Worm (Caenorhabditis elegans) whole organism, mixed stage, embryonic: Measurements from ENCODE around the gene T11F8.4.
"Not testable (repeated sequence)": the region's sequence is repeated elsewhere in the genome, so short reads cannot be mapped to it uniquely, and the experiment has no call there.

Source experiments
- M03D4.4 ChIP-seq: sonication (generic microtip); optimal IDR thresholded peaks from 2 replicates; lab custom pipeline; 2017; ENCODE audit warnings: mild to moderate bottlenecking, missing genetic modification characterization, missing compliant biosample characterization
- bed-3 ChIP-seq: fragments of 200-800 bp; sonication (Bioruptor generic); optimal IDR thresholded peaks from 3 replicates; lab custom pipeline; 2018; ENCODE audit warnings: mild to moderate bottlenecking, missing genetic modification characterization, moderate library complexity, missing compliant biosample characterization
- blmp-1 ChIP-seq: fragments of 150-350 bp; optimal IDR thresholded peaks from 2 replicates; lab custom pipeline; 2014; ENCODE audit warnings: missing biosample characterization, missing genetic modification characterization
- ceh-39 ChIP-seq: fragments of 150-350 bp; optimal IDR thresholded peaks from 2 replicates; lab custom pipeline; 2014; ENCODE audit warnings: missing biosample characterization, missing genetic modification characterization
- ceh-43 ChIP-seq: fragments of 200-800 bp; sonication (Bioruptor generic); optimal IDR thresholded peaks from 2 replicates; lab custom pipeline; 2018; ENCODE audit warnings: mild to moderate bottlenecking, missing genetic modification characterization, moderate library complexity, missing compliant biosample characterization
- ceh-83 ChIP-seq: fragments of 200-800 bp; sonication (Bioruptor generic); optimal IDR thresholded peaks from 2 replicates; lab custom pipeline; 2018; ENCODE audit warnings: mild to moderate bottlenecking, missing genetic modification characterization, missing compliant biosample characterization
- ces-1 ChIP-seq: fragments of 150-350 bp; optimal IDR thresholded peaks from 2 replicates; lab custom pipeline; 2014; ENCODE audit warnings: missing biosample characterization, missing genetic modification reagents, missing genetic modification characterization
- cnd-1 ChIP-seq: fragments of 200-800 bp; sonication (Bioruptor generic); optimal IDR thresholded peaks from 2 replicates; lab custom pipeline; 2018; ENCODE audit warnings: mild to moderate bottlenecking, missing genetic modification characterization, missing compliant biosample characterization
- drap-1 ChIP-seq: fragments of 200-800 bp; sonication (Bioruptor generic); optimal IDR thresholded peaks from 3 replicates; lab custom pipeline; 2018; ENCODE audit warnings: mild to moderate bottlenecking, missing genetic modification characterization, missing compliant biosample characterization
- elt-3 ChIP-seq: fragments of 150-350 bp; optimal IDR thresholded peaks from 2 replicates; lab custom pipeline; 2014; ENCODE audit warnings: missing biosample characterization, missing genetic modification characterization
- flh-1 ChIP-seq: fragments of 200-800 bp; sonication (Bioruptor generic); optimal IDR thresholded peaks from 2 replicates; lab custom pipeline; 2018; ENCODE audit warnings: mild to moderate bottlenecking, missing genetic modification characterization, moderate library complexity, missing compliant biosample characterization
- ham-2 ChIP-seq: fragments of 200-800 bp; sonication (Bioruptor generic); optimal IDR thresholded peaks from 2 replicates; lab custom pipeline; 2018; ENCODE audit warnings: mild to moderate bottlenecking, missing genetic modification characterization, missing compliant biosample characterization
- lin-13 ChIP-seq: fragments of 150-350 bp; optimal IDR thresholded peaks from 2 replicates; lab custom pipeline; 2014; ENCODE audit warnings: missing biosample characterization, missing genetic modification characterization
- lin-32 ChIP-seq: fragments of 200-800 bp; sonication (Bioruptor generic); optimal IDR thresholded peaks from 2 replicates; lab custom pipeline; 2018; ENCODE audit warnings: mild to moderate bottlenecking, missing genetic modification characterization, missing compliant biosample characterization
- lsy-2 ChIP-seq: fragments of 150-350 bp; optimal IDR thresholded peaks from 2 replicates; lab custom pipeline; 2014; ENCODE audit warnings: missing biosample characterization, missing genetic modification characterization
- mep-1 ChIP-seq: fragments of 150-350 bp; optimal IDR thresholded peaks from 2 replicates; lab custom pipeline; 2017; ENCODE audit warnings: missing biosample characterization, missing genetic modification reagents, missing genetic modification characterization, inconsistent platforms
- nhr-12 ChIP-seq: fragments of 150-350 bp; optimal IDR thresholded peaks from 2 replicates; lab custom pipeline; 2014; ENCODE audit warnings: missing biosample characterization, missing genetic modification characterization
- nhr-2 ChIP-seq: fragments of 150-350 bp; optimal IDR thresholded peaks from 2 replicates; lab custom pipeline; 2014; ENCODE audit warnings: missing biosample characterization, missing genetic modification characterization
- nhr-28 ChIP-seq: fragments of 150-350 bp; optimal IDR thresholded peaks from 2 replicates; lab custom pipeline; 2014; ENCODE audit warnings: missing biosample characterization, missing genetic modification characterization
- nhr-76 ChIP-seq: sonication (generic microtip); optimal IDR thresholded peaks from 2 replicates; lab custom pipeline; 2017; ENCODE audit warnings: missing biosample characterization, missing genetic modification characterization
- pha-4 ChIP-seq: fragments of 150-350 bp; optimal IDR thresholded peaks from 2 replicates; lab custom pipeline; 2018; ENCODE audit warnings: missing biosample characterization, missing genetic modification reagents, missing genetic modification characterization
- sem-2 ChIP-seq: fragments of 200-800 bp; sonication (Bioruptor generic); optimal IDR thresholded peaks from 2 replicates; lab custom pipeline; 2018; ENCODE audit warnings: mild to moderate bottlenecking, missing genetic modification characterization, missing compliant biosample characterization
- snpc-4 ChIP-seq: fragments of 150-350 bp; optimal IDR thresholded peaks from 2 replicates; lab custom pipeline; 2014; ENCODE audit warnings: missing biosample characterization, missing genetic modification characterization
- sptf-1 ChIP-seq: sonication (generic microtip); optimal IDR thresholded peaks from 2 replicates; lab custom pipeline; 2017; ENCODE audit warnings: mild to moderate bottlenecking, missing genetic modification characterization, moderate library complexity, missing compliant biosample characterization
- tbx-8 ChIP-seq: fragments of 200-800 bp; sonication (Bioruptor generic); optimal IDR thresholded peaks from 2 replicates; lab custom pipeline; 2018; ENCODE audit warnings: mild to moderate bottlenecking, missing genetic modification characterization, moderate library complexity, missing compliant biosample characterization
- unc-120 ChIP-seq: sonication (generic microtip); optimal IDR thresholded peaks from 2 replicates; lab custom pipeline; 2017; ENCODE audit warnings: missing genetic modification characterization, missing compliant biosample characterization; ENCODE audit not compliant: poor library complexity, severe bottlenecking
- unc-62 ChIP-seq: fragments of 150-350 bp; optimal IDR thresholded peaks from 2 replicates; lab custom pipeline; 2014; ENCODE audit warnings: missing biosample characterization, missing genetic modification reagents, missing genetic modification characterization
- zip-8 ChIP-seq: fragments of 150-350 bp; optimal IDR thresholded peaks from 2 replicates; lab custom pipeline; 2014; ENCODE audit warnings: missing biosample characterization, missing genetic modification characterization
- ztf-11 ChIP-seq: fragments of 150-350 bp; optimal IDR thresholded peaks from 2 replicates; lab custom pipeline; 2014; ENCODE audit warnings: missing biosample characterization, missing genetic modification characterization

The T11F8.4 gene

ce11 chrIV:5501414-5501813 lies 25.0 kb upstream of the T11F8.4 start:
- TF ChIP-seq sem-2 (GFP tag; lab: Kevin White, UChicago), result no peak
- no peak for TF ChIP-seq ztf-11
- TF ChIP-seq unc-120 (tag; lab: Kevin White, UChicago), result no peak
- TF ChIP-seq elt-3, result no peak
- no peak for TF ChIP-seq mep-1
- TF ChIP-seq sptf-1 (tag; lab: Kevin White, UChicago), result no peak
- TF ChIP-seq lin-32 (GFP tag; lab: Kevin White, UChicago), result no peak
- no peak for TF ChIP-seq ceh-43 (GFP tag; lab: Kevin White, UChicago)
- no peak for TF ChIP-seq pha-4 (tag; lab: Kevin White, UChicago)
- no peak for TF ChIP-seq ham-2 (GFP tag; lab: Kevin White, UChicago)
- peak; percentile 81 for TF ChIP-seq nhr-2 (tag; lab: Kevin White, UChicago)
- no peak for TF ChIP-seq M03D4.4 (tag; lab: Kevin White, UChicago)
- peak; percentile 32 for TF ChIP-seq cnd-1
- TF ChIP-seq nhr-12 (tag; lab: Kevin White, UChicago), result no peak
- TF ChIP-seq unc-62 (GFP tag; lab: Kevin White, UChicago), result no peak
- peak; percentile 89 for TF ChIP-seq zip-8 (tag; lab: Kevin White, UChicago)
- TF ChIP-seq ces-1 (GFP tag; lab: Kevin White, UChicago), result peak; percentile 95

ce11 chrIV:5494099-5494498 lies 17.7 kb upstream of the T11F8.4 start:
- TF ChIP-seq pha-4 (tag; lab: Kevin White, UChicago) (no peak), flh-1 (GFP tag; lab: Kevin White, UChicago) (no peak), nhr-76 (tag; lab: Kevin White, UChicago) (no peak), nhr-28 (tag; lab: Kevin White, UChicago) (no peak), blmp-1 (tag; lab: Kevin White, UChicago) (no peak), zip-8 (tag; lab: Kevin White, UChicago) (no peak), snpc-4 (tag; lab: Kevin White, UChicago) (no peak), nhr-12 (tag; lab: Kevin White, UChicago) (no peak)
- TF ChIP-seq, all 35 proteins: peak for 0

ce11 chrIV:5493692-5494091 lies 17.3 kb upstream of the T11F8.4 start, which contains the start of gene B0273.1:
B0273.1 (plus strand) TSS chrIV:5493992.
- no peak for TF ChIP-seq mep-1

DNA sequence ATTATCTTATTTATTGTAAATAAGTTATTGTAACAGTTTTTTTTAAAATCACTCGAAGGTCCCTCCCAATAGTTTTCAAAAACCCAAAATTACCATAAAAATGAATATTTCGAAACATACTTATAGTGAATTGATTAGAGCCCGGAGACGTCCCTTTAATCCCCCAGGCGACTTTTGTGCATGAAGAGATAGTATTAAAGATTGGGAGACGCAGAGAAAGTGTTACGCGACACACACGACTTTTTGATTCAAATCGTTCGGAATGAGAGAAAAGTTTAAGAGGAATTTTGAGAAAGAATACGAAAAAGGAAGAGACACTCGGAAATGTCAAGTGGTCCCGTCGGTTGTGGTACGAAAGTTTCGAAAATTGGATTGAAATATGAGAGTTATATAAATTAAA lies 16.8 kb upstream of the T11F8.4 start:
- TF ChIP-seq nhr-76 (tag; lab: Kevin White, UChicago), result no peak
- TF ChIP-seq ces-1 (GFP tag; lab: Kevin White, UChicago), result peak; percentile 28

ce11 chrIV:5492196-5492595 lies 15.8 kb upstream of the T11F8.4 start:
- TF ChIP-seq flh-1 (GFP tag; lab: Kevin White, UChicago), result no peak
- TF ChIP-seq ceh-39 (tag; lab: Kevin White, UChicago), result no peak
- no peak for TF ChIP-seq ces-1 (GFP tag; lab: Kevin White, UChicago)
- TF ChIP-seq nhr-2 (tag; lab: Kevin White, UChicago), result no peak
- no peak for TF ChIP-seq zip-8 (tag; lab: Kevin White, UChicago)
- no peak for TF ChIP-seq lsy-2 (tag; lab: Kevin White, UChicago)
- no peak for TF ChIP-seq snpc-4 (tag; lab: Kevin White, UChicago)
- TF ChIP-seq unc-62 (GFP tag; lab: Kevin White, UChicago), result no peak
- no peak for TF ChIP-seq ztf-11
- TF ChIP-seq ham-2 (GFP tag; lab: Kevin White, UChicago), result no peak
- no peak for TF ChIP-seq pha-4 (tag; lab: Kevin White, UChicago)
- no peak for TF ChIP-seq ceh-83 (GFP tag; lab: Kevin White, UChicago)
- TF ChIP-seq bed-3 (GFP tag; lab: Kevin White, UChicago), result no peak
- TF ChIP-seq nhr-12 (tag; lab: Kevin White, UChicago), result no peak
- no peak for TF ChIP-seq M03D4.4 (tag; lab: Kevin White, UChicago)
- TF ChIP-seq lin-13, result no peak
- TF ChIP-seq tbx-8 (GFP tag; lab: Kevin White, UChicago), result no peak

- TF ChIP-seq drap-1 (GFP tag; lab: Kevin White, UChicago); M03D4.4 (tag; lab: Kevin White, UChicago); lin-32 (GFP tag; lab: Kevin White, UChicago): not testable (repeated sequence)
Measured at ce11 chrIV:5491054-5491453, 14.7 kb upstream of the T11F8.4 start, which contains the start of gene B0273.115. B0273.115 (minus strand) TSS chrIV:5491154.
